Worm (Caenorhabditis elegans): Measurements from ENCODE around the gene bca-2.
A peak's percentile ranks its signal among the peaks of the same experiment; 100 is the strongest.

- TF ChIP-seq ama-1 (optimal IDR thresholded peaks at IDR 0.05) (no peak), mdl-1 (tag; optimal IDR thresholded peaks at IDR 0.05) (no peak), lin-15B (tag; optimal IDR thresholded peaks at IDR 0.05) (peak; percentile 46), snpc-4 (tag; optimal IDR thresholded peaks at IDR 0.05) (no peak), lin-39 (tag; optimal IDR thresholded peaks at IDR 0.05) (no peak), elt-1 (tag; optimal IDR thresholded peaks at IDR 0.05) (no peak), nhr-76 (tag; optimal IDR thresholded peaks at IDR 0.05) (no peak), nhr-25 (tag; optimal IDR thresholded peaks at IDR 0.05) (no peak), skn-1 (tag; optimal IDR thresholded peaks at IDR 0.05) (no peak), nhr-12 (tag; optimal IDR thresholded peaks at IDR 0.05) (no peak), unc-39 (tag; optimal IDR thresholded peaks at IDR 0.05) (no peak), zag-1 (tag; optimal IDR thresholded peaks at IDR 0.05) (no peak), pha-4 (tag; optimal IDR thresholded peaks at IDR 0.05) (peak; percentile 15), ztf-4 (tag; optimal IDR thresholded peaks at IDR 0.05) (no peak)
These were observed 15.7 kb downstream of the bca-2 start for ce11 chrIV:17084317-17084716.

Measured in whole organism, L3 larva.